Worm (Caenorhabditis elegans) whole organism, L1 larva: ENCODE data around the gene F07G11.1.

Source experiments
- C16A3.4 ChIP-seq: fragments of 150-350 bp; optimal IDR thresholded peaks from 2 replicates; lab custom pipeline; 2014; ENCODE audit warnings: missing biosample characterization, missing genetic modification characterization
- Y116A8C.19 ChIP-seq: sonication (generic microtip); optimal IDR thresholded peaks from 2 replicates; lab custom pipeline; 2016; ENCODE audit warnings: missing compliant biosample characterization, missing genetic modification characterization, borderline replicate concordance
- aha-1 ChIP-seq: fragments of 150-350 bp; optimal IDR thresholded peaks from 2 replicates; lab custom pipeline; 2014; ENCODE audit warnings: missing biosample characterization, missing genetic modification characterization
- alr-1 ChIP-seq: fragments of 200-800 bp; sonication (Bioruptor generic); optimal IDR thresholded peaks from 2 replicates; lab custom pipeline; 2018; ENCODE audit warnings: borderline replicate concordance, mild to moderate bottlenecking, missing genetic modification characterization, missing compliant biosample characterization
- aly-2 ChIP-seq: fragments of 150-350 bp; optimal IDR thresholded peaks from 2 replicates; lab custom pipeline; 2014; ENCODE audit warnings: missing biosample characterization, missing genetic modification characterization
- ceh-88 ChIP-seq: fragments of 200-800 bp; sonication (Bioruptor generic); IDR thresholded peaks from 2 replicates; pipeline ENCODE4 v1.3.6; 2022; ENCODE audit warnings: missing genetic modification characterization, missing compliant biosample characterization
- efl-1 ChIP-seq, 4 experiments: fragments of 150-350 bp; optimal IDR thresholded peaks in 3 of 4; peaks in 1 of 4; 1 replicate in 1 of 4; 2 replicates in 3 of 4; lab custom pipeline; 2014; ENCODE audit warnings: missing biosample characterization in 2 of 4, missing genetic modification characterization in 2 of 4, missing genetic modification reagents in 2 of 4
- egl-13 ChIP-seq: sonication (generic microtip); optimal IDR thresholded peaks from 2 replicates; lab custom pipeline; 2016; ENCODE audit warnings: missing genotype, missing genetic modification reagents, missing genetic modification characterization, missing compliant biosample characterization
- egl-27 ChIP-seq, 2 experiments: fragments of 150-350 bp in 1 of 2; sonication (generic microtip); optimal IDR thresholded peaks; 3 replicates each; lab custom pipeline; 2017 to 2018; ENCODE audit warnings: missing biosample characterization in 2 of 2, missing genetic modification characterization in 2 of 2, missing genetic modification reagents in 2 of 2
- elt-2 ChIP-seq: sonication (generic microtip); optimal IDR thresholded peaks from 2 replicates; lab custom pipeline; 2016; ENCODE audit warnings: missing genetic modification characterization, mild to moderate bottlenecking, inconsistent platforms, missing compliant biosample characterization, missing genetic modification reagents
- elt-3 ChIP-seq, 6 experiments: fragments of 150-350 bp in 1 of 6; sonication (generic microtip); optimal IDR thresholded peaks; 2 replicates each; lab custom pipeline; 2017 to 2018; ENCODE audit warnings: missing biosample characterization in 6 of 6, missing genetic modification characterization in 6 of 6, inconsistent platforms in 1 of 6
- ets-5 ChIP-seq: fragments of 200-800 bp; sonication (Bioruptor generic); IDR thresholded peaks from 2 replicates; pipeline ENCODE4 v1.3.6; 2022; ENCODE audit warnings: missing genetic modification characterization, missing compliant biosample characterization
- fos-1 ChIP-seq: fragments of 150-350 bp; optimal IDR thresholded peaks from 2 replicates; lab custom pipeline; 2014; ENCODE audit warnings: missing biosample characterization, missing genetic modification characterization
- hlh-4 ChIP-seq: sonication (generic microtip); optimal IDR thresholded peaks from 2 replicates; lab custom pipeline; 2016; ENCODE audit warnings: mild to moderate bottlenecking, missing genetic modification characterization, missing compliant biosample characterization
- isw-1 ChIP-seq: fragments of 200-800 bp; sonication (Bioruptor generic); IDR thresholded peaks from 2 replicates; pipeline ENCODE4 v1.3.6; 2022; ENCODE audit warnings: missing genetic modification characterization, missing compliant biosample characterization
- jun-1 ChIP-seq: fragments of 150-350 bp; optimal IDR thresholded peaks from 2 replicates; lab custom pipeline; 2014; ENCODE audit warnings: missing biosample characterization, missing genetic modification reagents, missing genetic modification characterization
- mep-1 ChIP-seq: fragments of 150-350 bp; optimal IDR thresholded peaks from 2 replicates; lab custom pipeline; 2014; ENCODE audit warnings: missing biosample characterization, missing genetic modification characterization
- nhr-19 ChIP-seq: fragments of 200-800 bp; sonication (Bioruptor generic); conservative IDR thresholded peaks from 2 replicates; pipeline ENCODE4 v1.3.6; 2022; ENCODE audit warnings: missing genetic modification characterization, missing compliant biosample characterization
- nhr-20 ChIP-seq: sonication (generic microtip); optimal IDR thresholded peaks from 2 replicates; lab custom pipeline; 2016; ENCODE audit warnings: mild to moderate bottlenecking, missing genetic modification characterization, missing compliant biosample characterization
- nhr-237 ChIP-seq: fragments of 150-350 bp; optimal IDR thresholded peaks from 2 replicates; lab custom pipeline; 2014; ENCODE audit warnings: missing biosample characterization, missing genetic modification characterization
- nhr-71 ChIP-seq: sonication (generic microtip); optimal IDR thresholded peaks from 2 replicates; lab custom pipeline; 2016; ENCODE audit warnings: mild to moderate bottlenecking, missing genetic modification characterization, moderate library complexity, missing compliant biosample characterization
- nhr-76 ChIP-seq: sonication (generic microtip); optimal IDR thresholded peaks from 2 replicates; lab custom pipeline; 2017; ENCODE audit warnings: missing biosample characterization, missing genetic modification characterization
- nhr-84 ChIP-seq: sonication (generic microtip); optimal IDR thresholded peaks from 2 replicates; lab custom pipeline; 2017; ENCODE audit warnings: missing biosample characterization, missing genetic modification characterization
- nhr-85 ChIP-seq: sonication (generic microtip); peaks from one replicate; lab custom pipeline; 2016; ENCODE audit warnings: missing genetic modification characterization, inconsistent platforms, missing compliant biosample characterization
- nhr-90 ChIP-seq: sonication (generic microtip); optimal IDR thresholded peaks from 2 replicates; lab custom pipeline; 2016; ENCODE audit warnings: mild to moderate bottlenecking, missing genetic modification characterization, missing compliant biosample characterization; ENCODE audit not compliant: poor library complexity
- pax-3 ChIP-seq: fragments of 200-800 bp; sonication (Bioruptor generic); optimal IDR thresholded peaks from 2 replicates; lab custom pipeline; 2018; ENCODE audit warnings: mild to moderate bottlenecking, missing genetic modification characterization, moderate library complexity, missing compliant biosample characterization
- pqm-1 ChIP-seq: sonication (generic microtip); optimal IDR thresholded peaks from 3 replicates; lab custom pipeline; 2017; ENCODE audit warnings: missing biosample characterization, missing genetic modification characterization
- rnt-1 ChIP-seq: sonication (generic microtip); optimal IDR thresholded peaks from 2 replicates; lab custom pipeline; 2016; ENCODE audit warnings: mild to moderate bottlenecking, missing genetic modification characterization, moderate library complexity, missing compliant biosample characterization
- skn-1 ChIP-seq: fragments of 150-350 bp; optimal IDR thresholded peaks from 2 replicates; lab custom pipeline; 2014; ENCODE audit warnings: missing biosample characterization, missing genetic modification characterization
- snpc-4 ChIP-seq: fragments of 150-350 bp; optimal IDR thresholded peaks from 2 replicates; lab custom pipeline; 2014; ENCODE audit warnings: missing biosample characterization, missing genetic modification characterization
- swsn-7 ChIP-seq: sonication (generic microtip); optimal IDR thresholded peaks from 2 replicates; lab custom pipeline; 2016; ENCODE audit warnings: missing genetic modification characterization, missing compliant biosample characterization
- unc-130 ChIP-seq: fragments of 150-350 bp; optimal IDR thresholded peaks from 2 replicates; lab custom pipeline; 2017; ENCODE audit warnings: missing biosample characterization, missing genetic modification characterization, inconsistent platforms
- xbp-1 ChIP-seq: sonication (generic microtip); optimal IDR thresholded peaks from 2 replicates; lab custom pipeline; 2016; ENCODE audit warnings: missing genetic modification characterization, missing compliant biosample characterization
- zag-1 ChIP-seq: fragments of 150-350 bp; optimal IDR thresholded peaks from 2 replicates; lab custom pipeline; 2014; ENCODE audit warnings: missing biosample characterization, missing genetic modification characterization
- ztf-11 ChIP-seq, 2 experiments: sonication (generic microtip); optimal IDR thresholded peaks; 2 replicates each; lab custom pipeline; 2016 to 2017; ENCODE audit warnings: missing genetic modification characterization in 2 of 2, missing biosample characterization in 1 of 2, missing compliant biosample characterization in 1 of 2
- ztf-4 ChIP-seq: fragments of 150-350 bp; optimal IDR thresholded peaks from 2 replicates; lab custom pipeline; 2014; ENCODE audit warnings: missing biosample characterization, missing genetic modification characterization

The F07G11.1 gene

ce11 chrV:7307089-7307488, at the start of gene F07G11.1:
Gene F07G11.1 (plus strand): TSS chrV:7307389.
- TF ChIP-seq nhr-71 (tag; lab: Kevin White, UChicago) (no peak), nhr-237 (no peak), pqm-1 (tag; lab: Kevin White, UChicago) (no peak), efl-1 (optimal IDR thresholded peaks at IDR 0.05; lab: Kevin White, UChicago) (no peak), efl-1 (GFP tag; optimal IDR thresholded peaks at IDR 0.05 in 1 of 2; lab: Kevin White, UChicago) (peak in 1 of 2 experiments; percentile 28), ceh-88 (no peak), zag-1 (tag; lab: Kevin White, UChicago) (no peak), snpc-4 (tag; lab: Kevin White, UChicago) (no peak), hlh-4 (no peak), nhr-76 (tag; lab: Kevin White, UChicago) (no peak)
- TF ChIP-seq, all 84 proteins: peak for 1

ce11 chrV:7258965-7259364, 48.2 kb upstream of the F07G11.1 start, which contains the start of gene C13A2.12:
Gene C13A2.12 (plus strand): TSS chrV:7259265.
- TF ChIP-seq mep-1 (no peak), aly-2 (tag; lab: Kevin White, UChicago) (no peak), rnt-1 (tag; lab: Kevin White, UChicago) (no peak), swsn-7 (tag; lab: Kevin White, UChicago) (no peak), xbp-1 (no peak), nhr-20 (tag; lab: Kevin White, UChicago) (no peak), aha-1 (tag; lab: Kevin White, UChicago) (no peak), egl-13 (tag; lab: Kevin White, UChicago) (no peak), elt-3 (tag; optimal IDR thresholded peaks at IDR 0.05; lab: Kevin White, UChicago) (no peak), efl-1 (optimal IDR thresholded peaks at IDR 0.05; lab: Kevin White, UChicago) (no peak), efl-1 (GFP tag; optimal IDR thresholded peaks at IDR 0.05 in 1 of 2; lab: Kevin White, UChicago) (no peak), unc-130 (no peak), nhr-19 (no peak), ztf-4 (tag; lab: Kevin White, UChicago) (no peak), isw-1 (GFP tag; lab: Robert Waterston, UW) (no peak), nhr-84 (tag; lab: Kevin White, UChicago) (no peak), pax-3 (tag; lab: Kevin White, UChicago) (no peak), nhr-90 (tag; lab: Kevin White, UChicago) (no peak), nhr-71 (tag; lab: Kevin White, UChicago) (no peak)
- TF ChIP-seq, all 84 proteins: peak for 0

ce11 chrV:7264042-7264441, 43.1 kb upstream of the F07G11.1 start, which contains the start of gene C13A2.9:
Gene C13A2.9 (minus strand): TSS chrV:7264142.
- TF ChIP-seq ets-5, result no peak
- no peak for TF ChIP-seq mep-1
- TF ChIP-seq egl-27 (tag; optimal IDR thresholded peaks at IDR 0.05; lab: Kevin White, UChicago), result no peak
- TF ChIP-seq ztf-11 (tag; optimal IDR thresholded peaks at IDR 0.05; lab: Kevin White, UChicago), result no peak
- no peak for TF ChIP-seq swsn-7 (tag; lab: Kevin White, UChicago)
- no peak for TF ChIP-seq nhr-71 (tag; lab: Kevin White, UChicago)
- TF ChIP-seq alr-1 (tag; lab: Kevin White, UChicago), result no peak
- no peak for TF ChIP-seq fos-1
- TF ChIP-seq aly-2 (tag; lab: Kevin White, UChicago), result no peak
- no peak for TF ChIP-seq elt-2 (tag; lab: Kevin White, UChicago)
- TF ChIP-seq skn-1 (tag; lab: Kevin White, UChicago), result no peak
- no peak for TF ChIP-seq Y116A8C.19 (tag; lab: Kevin White, UChicago)
- no peak for TF ChIP-seq jun-1 (tag; lab: Kevin White, UChicago)
- TF ChIP-seq C16A3.4 (tag; lab: Kevin White, UChicago), result no peak
- no peak for TF ChIP-seq nhr-84 (tag; lab: Kevin White, UChicago)

ce11 chrV:7266021-7266420, 41.2 kb upstream of the F07G11.1 start, which contains the start of gene C13A2.7:
Gene C13A2.7 (plus strand): TSS chrV:7266321.
- no peak for TF ChIP-seq nhr-85 (tag; lab: Kevin White, UChicago)
- no peak for TF ChIP-seq pqm-1 (tag; lab: Kevin White, UChicago)
